Fruit fly (Drosophila melanogaster) whole organism, wandering third instar larva: ENCODE results near the gene CG5080.

Experiments
- OdsH ChIP-seq: fragments of 200-800 bp; sonication (Bioruptor generic); optimal IDR thresholded peaks from 2 replicates; lab custom pipeline; 2016; ENCODE audit warnings: missing biosample characterization, mild to moderate bottlenecking, missing genetic modification characterization
- lola ChIP-seq: fragments of >200 bp; optimal IDR thresholded peaks from 2 replicates; lab custom pipeline; 2017; ENCODE audit warnings: missing biosample characterization, missing genetic modification characterization
- psq ChIP-seq: fragments of 200-800 bp; sonication (Bioruptor generic); optimal IDR thresholded peaks from 3 replicates; lab custom pipeline; 2017; ENCODE audit warnings: missing biosample characterization, mild to moderate bottlenecking, missing genetic modification characterization, moderate library complexity

- TF ChIP-seq lola (GFP tag; lab: Kevin White, UChicago) (no peak), OdsH (GFP tag; lab: Kevin White, UChicago) (no peak), psq (GFP tag; lab: Kevin White, UChicago) (no peak)
Observed at dm6 chr2L:1147656-1148055, 16.0 kb downstream of the CG5080 start.
